Fruit fly (Drosophila melanogaster): ENCODE results near the gene mRpS2.

The mRpS2 gene

dm6 chr2L:4861503-4861902 is 11.3 kb upstream of the mRpS2 start:
- TF ChIP-seq noc (tag; optimal IDR thresholded peaks at IDR 0.05) = no peak

DNA sequence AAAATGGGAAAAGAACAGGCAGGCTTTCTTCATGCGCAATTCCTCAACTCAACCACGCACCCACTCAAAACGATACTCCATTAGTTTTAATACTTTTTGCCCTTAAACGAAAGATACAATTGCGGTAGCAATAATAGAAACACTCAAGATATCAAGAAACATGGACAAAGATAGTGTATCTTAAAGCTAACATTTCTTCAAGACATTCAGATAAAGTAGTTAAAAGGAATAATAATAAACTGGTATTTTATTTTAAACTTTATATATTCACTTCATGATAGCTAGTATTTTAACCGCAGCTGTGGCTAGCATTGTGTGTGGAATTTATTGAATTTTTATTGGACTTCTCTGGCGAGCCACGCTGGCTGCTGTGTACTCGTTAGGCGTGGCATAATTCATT is 5.9 kb upstream of the mRpS2 start:
- peak; percentile 17 for TF ChIP-seq noc (tag; optimal IDR thresholded peaks at IDR 0.05)

DNA sequence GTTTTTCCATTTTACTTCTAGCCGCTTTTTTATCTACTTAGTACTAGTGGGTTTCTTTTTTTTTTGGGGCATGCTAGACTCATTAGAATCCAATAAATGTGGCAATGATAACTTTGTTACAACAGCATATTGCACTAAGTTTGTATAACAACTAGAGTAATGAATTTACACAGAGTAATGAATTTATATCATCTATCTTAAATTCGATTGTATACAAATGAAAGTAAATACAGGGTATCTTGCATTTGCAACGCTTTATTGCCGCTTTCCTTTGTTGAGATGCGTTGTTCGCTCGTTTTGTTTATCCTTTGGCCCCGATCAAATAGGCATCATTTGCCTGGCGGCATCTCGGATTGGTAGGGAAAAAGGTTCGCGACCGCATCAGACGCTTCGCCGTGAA is 4.6 kb upstream of the mRpS2 start:
- no peak for TF ChIP-seq noc (tag; optimal IDR thresholded peaks at IDR 0.05)

DNA sequence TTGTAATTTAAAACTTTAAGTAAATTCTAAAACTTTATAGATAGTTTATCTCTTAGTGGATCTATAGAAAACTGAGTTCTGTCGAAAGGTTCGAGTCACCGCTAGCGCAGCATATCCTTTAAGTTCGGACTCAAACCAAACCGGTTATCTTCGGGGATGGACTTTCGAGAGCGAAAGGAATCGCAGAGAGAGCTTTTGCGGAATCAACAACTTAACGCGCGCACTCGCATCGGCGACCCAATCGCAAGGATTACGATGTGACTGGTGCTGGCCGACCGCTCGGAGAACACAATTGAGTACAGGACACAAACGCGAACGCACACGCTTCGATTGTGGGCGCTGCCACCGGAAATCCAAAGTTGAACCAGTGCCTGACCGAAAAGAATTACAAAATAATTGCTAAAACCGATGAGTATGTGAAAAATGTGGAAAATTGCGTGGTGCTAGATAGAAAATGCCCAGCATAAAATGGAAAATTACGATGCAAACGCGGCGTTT is 2.4 kb upstream of the mRpS2 start, which contains the start of gene smog:
TSS of gene smog (plus strand) at position 260 of the 498 bp plus-strand sequence.
- TF ChIP-seq noc (tag; optimal IDR thresholded peaks at IDR 0.05) = no peak

dm6 chr2L:4847191-4847853 is 2.9 kb downstream of the mRpS2 start, which contains the start of the genes mxt and CG11927:
TSS of gene mxt (minus strand) at chr2L:4847295.
TSS of gene CG11927 (plus strand) at chr2L:4847766.
- no peak for TF ChIP-seq noc (tag; optimal IDR thresholded peaks at IDR 0.05)

- TF ChIP-seq noc (tag; optimal IDR thresholded peaks at IDR 0.05) = no peak
Observed at dm6 chr2L:4846629-4847125, 3.5 kb downstream of the mRpS2 start.

DNA sequence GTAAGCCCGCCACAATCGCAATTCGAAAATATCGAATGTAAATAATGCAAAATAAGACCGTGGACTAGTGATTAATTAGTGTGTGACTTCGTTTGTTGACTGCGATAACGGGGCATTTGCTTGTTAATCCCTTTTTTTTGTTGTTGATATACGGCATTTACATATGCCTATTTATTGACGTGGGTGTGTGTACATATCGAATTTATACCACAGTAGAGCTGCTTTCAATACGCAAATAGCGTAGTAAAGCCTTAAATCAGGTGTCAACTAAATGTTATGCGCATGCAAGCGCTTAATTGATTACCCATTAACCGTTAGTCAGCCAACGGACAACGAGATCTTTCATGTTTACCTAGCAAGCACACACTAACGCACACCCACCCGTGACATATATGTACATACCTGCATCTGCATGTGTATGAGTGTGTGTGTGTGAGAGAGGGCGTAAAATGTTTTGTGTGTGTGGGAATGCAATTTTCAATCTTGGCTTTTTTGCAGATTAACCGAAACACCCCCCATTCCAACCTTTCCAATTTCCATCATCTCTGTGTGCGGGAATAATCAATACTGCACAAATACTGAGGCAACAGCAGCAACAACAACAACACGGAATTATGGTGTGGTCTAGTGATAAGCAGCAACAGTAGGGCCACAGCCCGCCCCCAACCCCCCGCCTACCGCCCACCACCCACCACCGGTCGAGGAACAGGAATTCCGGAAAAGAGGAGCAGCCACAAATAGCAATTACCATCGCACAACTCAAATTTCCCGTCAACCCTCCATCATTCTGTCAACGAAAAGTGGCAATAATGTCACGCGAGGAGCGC is 11.5 kb downstream of the mRpS2 start:
- no peak for TF ChIP-seq noc (tag; optimal IDR thresholded peaks at IDR 0.05)

dm6 chr2L:4837772-4838397 is 12.3 kb downstream of the mRpS2 start, which contains the start of the genes tank and CG12194:
TSS of gene tank (minus strand) at chr2L:4837999.
TSS of gene CG12194 (plus strand) at chr2L:4838347.
- TF ChIP-seq noc (tag; optimal IDR thresholded peaks at IDR 0.05) = peak; percentile 89

DNA sequence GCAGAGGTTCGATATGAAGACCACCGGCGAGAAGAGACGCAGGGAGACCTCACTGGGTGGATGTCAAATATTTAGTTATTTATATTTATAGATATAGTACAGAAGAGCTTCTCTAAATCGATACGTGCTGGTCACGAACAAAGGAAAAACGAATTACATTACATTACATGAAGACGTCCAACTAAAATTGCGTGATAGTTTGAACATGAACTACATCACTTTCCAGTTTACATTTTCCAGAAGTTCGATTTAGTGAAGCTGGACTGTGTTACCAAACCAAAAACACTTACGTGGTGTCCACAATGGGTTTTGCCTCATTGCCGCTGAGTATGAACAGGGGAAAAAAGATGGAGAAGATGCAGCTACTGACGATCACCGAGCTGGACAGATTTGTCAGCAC is 14.0 kb downstream of the mRpS2 start:
- no peak for TF ChIP-seq noc (tag; optimal IDR thresholded peaks at IDR 0.05)

dm6 chr2L:4835091-4835689 is 15.0 kb downstream of the mRpS2 start, which contains the start of gene Ir25a:
TSS of gene Ir25a (minus strand) at chr2L:4835300.
- peak; percentile 9 for TF ChIP-seq noc (tag; optimal IDR thresholded peaks at IDR 0.05)

DNA sequence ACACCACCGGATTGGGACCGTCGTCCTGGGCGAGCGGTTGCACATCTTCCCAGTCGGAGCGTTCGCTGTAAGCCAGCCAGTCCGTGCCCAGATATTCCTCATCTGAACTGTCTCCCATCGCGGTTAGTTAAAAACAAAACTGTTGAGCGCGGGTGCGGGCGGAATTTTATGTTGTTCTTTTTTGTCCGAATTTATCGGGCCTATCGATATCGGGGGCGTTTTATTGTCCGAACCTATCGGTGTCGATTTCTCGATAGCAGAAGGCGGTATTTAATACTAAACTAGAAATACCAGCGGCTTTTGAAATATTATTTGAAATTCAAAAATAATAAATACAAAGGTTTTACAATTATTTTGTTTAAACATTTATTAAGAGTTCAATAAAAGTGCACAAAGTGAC is 19.7 kb downstream of the mRpS2 start, which contains the start of gene Fnta:
TSS of gene Fnta (minus strand) at position 204 of the 400 bp plus-strand sequence.
- no peak for TF ChIP-seq noc (tag; optimal IDR thresholded peaks at IDR 0.05)

DNA sequence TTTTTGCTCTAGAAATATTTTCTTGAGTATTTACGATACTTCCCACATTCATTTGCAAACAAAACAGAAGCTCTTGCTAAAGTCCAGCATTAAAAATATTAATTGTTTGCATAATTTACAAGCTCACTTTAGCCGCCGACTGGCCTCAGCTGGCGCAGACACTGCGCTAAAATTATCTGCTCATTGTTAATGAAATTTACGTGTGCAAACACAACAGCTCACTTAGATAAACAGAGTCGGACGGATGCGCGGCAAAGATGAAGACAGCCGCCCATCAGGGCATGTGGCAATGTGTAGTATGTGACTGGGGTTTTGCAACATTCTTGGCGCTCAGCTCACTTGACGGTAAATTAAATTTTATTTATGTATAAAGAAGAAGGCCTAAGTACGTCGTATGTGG is 21.2 kb downstream of the mRpS2 start:
- TF ChIP-seq noc (tag; optimal IDR thresholded peaks at IDR 0.05) = peak; percentile 69

DNA sequence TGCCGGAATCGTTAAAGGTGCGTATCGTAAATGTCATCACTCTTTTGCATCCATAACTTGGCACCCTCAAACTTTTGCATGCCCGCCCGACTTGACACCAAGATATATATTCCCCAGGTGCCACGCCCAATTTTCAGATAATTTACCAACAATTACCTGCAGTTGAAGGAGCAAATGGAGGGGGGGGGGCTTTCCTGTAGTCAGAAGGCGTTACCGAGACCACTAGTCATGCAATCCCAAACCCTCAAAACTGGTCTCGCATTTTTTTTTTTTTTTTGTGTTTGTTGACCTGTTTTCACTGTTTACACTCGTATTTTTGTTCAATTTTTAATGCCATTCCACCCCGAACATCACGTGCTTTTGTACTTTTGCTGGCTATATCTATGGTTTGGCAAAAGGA is 24.5 kb downstream of the mRpS2 start:
- TF ChIP-seq noc (tag; optimal IDR thresholded peaks at IDR 0.05) = no peak

- TF ChIP-seq noc (tag; optimal IDR thresholded peaks at IDR 0.05) = no peak
Observed at dm6 chr2L:4823797-4824196, 26.4 kb downstream of the mRpS2 start.

DNA sequence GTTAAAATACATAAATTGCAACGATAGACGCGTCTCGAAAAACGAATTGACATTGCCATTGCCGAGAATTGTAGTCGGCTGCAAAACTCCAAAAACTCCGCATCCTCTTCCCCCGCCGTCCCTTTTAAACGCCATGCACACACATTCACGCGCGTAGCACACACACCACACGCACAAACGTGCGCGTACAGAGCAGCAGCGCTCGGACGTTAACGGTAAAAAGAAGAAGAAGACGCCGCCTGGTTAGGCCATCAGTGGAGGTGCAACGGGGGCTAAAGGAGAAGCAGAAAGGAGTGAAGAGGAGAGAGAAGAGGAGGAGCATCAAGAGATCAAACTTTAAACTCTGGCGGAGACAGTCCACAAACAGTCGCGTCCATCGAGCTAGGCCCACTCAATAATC is 28.0 kb downstream of the mRpS2 start:
- no peak for TF ChIP-seq noc (tag; optimal IDR thresholded peaks at IDR 0.05)
